Worm (Caenorhabditis elegans) whole organism, late embryonic: ENCODE data around the gene sre-15.

Source experiments
- ahr-1 ChIP-seq: sonication (generic microtip); optimal IDR thresholded peaks from 2 replicates; lab custom pipeline; 2016; ENCODE audit warnings: missing genetic modification characterization, missing compliant biosample characterization
- ama-1 ChIP-seq: fragments of 150-350 bp; optimal IDR thresholded peaks from 2 replicates; lab custom pipeline; 2014
- ceh-18 ChIP-seq: sonication (generic microtip); optimal IDR thresholded peaks from 2 replicates; lab custom pipeline; 2016; ENCODE audit warnings: missing genetic modification characterization, missing compliant biosample characterization
- ceh-45 ChIP-seq: fragments of 200-800 bp; sonication (Bioruptor generic); IDR thresholded peaks from 2 replicates; pipeline ENCODE4 v1.3.6; 2022; ENCODE audit warnings: missing genetic modification reagents, missing genetic modification characterization, missing compliant biosample characterization
- fkh-10 ChIP-seq: fragments of 150-350 bp; optimal IDR thresholded peaks from 2 replicates; lab custom pipeline; 2014; ENCODE audit warnings: missing biosample characterization, missing genetic modification reagents, missing genetic modification characterization
- gmeb-2 ChIP-seq: sonication (generic microtip); optimal IDR thresholded peaks from 2 replicates; lab custom pipeline; 2016; ENCODE audit warnings: missing genetic modification characterization, inconsistent platforms, missing compliant biosample characterization
- pha-4 ChIP-seq: fragments of 150-350 bp; optimal IDR thresholded peaks from 2 replicates; lab custom pipeline; 2018; ENCODE audit warnings: missing biosample characterization, missing genetic modification reagents, missing genetic modification characterization
- pqm-1 ChIP-seq: sonication (generic microtip); optimal IDR thresholded peaks from 2 replicates; lab custom pipeline; 2016; ENCODE audit warnings: missing genetic modification characterization, missing compliant biosample characterization
- sdc-2 ChIP-seq: sonication (generic microtip); optimal IDR thresholded peaks from 2 replicates; lab custom pipeline; 2016; ENCODE audit warnings: missing genotype, missing genetic modification characterization, missing compliant biosample characterization
- sox-2 ChIP-seq: fragments of 200-800 bp; sonication (Bioruptor generic); IDR thresholded peaks from 2 replicates; pipeline ENCODE4 v1.3.6; 2022; ENCODE audit warnings: missing genetic modification reagents, missing genetic modification characterization, missing compliant biosample characterization
- tbx-2 ChIP-seq: sonication (generic microtip); optimal IDR thresholded peaks from 2 replicates; lab custom pipeline; 2016; ENCODE audit warnings: missing genetic modification characterization, missing compliant biosample characterization

DNA sequence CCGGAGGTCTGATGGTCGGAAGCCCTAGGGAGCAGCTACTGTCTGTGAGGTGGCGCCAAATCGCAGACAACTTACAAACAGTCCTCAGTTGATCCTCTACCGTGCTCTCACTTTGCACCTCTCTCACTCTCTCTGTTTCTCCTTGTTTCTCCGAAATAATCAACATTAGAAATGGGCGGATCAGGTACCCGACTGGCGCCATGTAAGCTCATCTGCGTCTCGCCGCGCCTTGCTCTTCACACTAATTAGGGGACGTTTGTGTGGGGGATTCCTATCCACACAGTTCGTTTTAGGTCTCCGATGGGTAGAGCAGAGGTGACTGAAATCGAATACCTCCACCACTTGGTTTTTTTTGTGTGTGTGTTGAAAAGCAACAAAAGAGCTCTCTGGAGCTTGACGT is 42.6 kb downstream of the sre-15 start:
- TF ChIP-seq pqm-1 (tag; lab: Kevin White, UChicago) (no peak), gmeb-2 (tag; lab: Kevin White, UChicago) (no peak), fkh-10 (GFP tag; lab: Kevin White, UChicago) (no peak), tbx-2 (tag; lab: Kevin White, UChicago) (no peak), pha-4 (tag; lab: Kevin White, UChicago) (no peak), sox-2 (no peak), ceh-18 (tag; lab: Kevin White, UChicago) (no peak), sdc-2 (tag; lab: Kevin White, UChicago) (no peak), ama-1 (lab: Kevin White, UChicago) (no peak), ahr-1 (tag; lab: Kevin White, UChicago) (no peak), ceh-45 (GFP tag; lab: Robert Waterston, UW) (no peak)
